Fruit fly (Drosophila melanogaster) whole organism, prepupa: ENCODE measurements around the gene Nepl19.

Experiments
- Blimp-1 ChIP-seq: fragments of 200-800 bp; sonication (Bioruptor generic); optimal IDR thresholded peaks from 3 replicates; lab custom pipeline; 2017; ENCODE audit warnings: missing biosample characterization, missing genetic modification characterization, mild to moderate bottlenecking, moderate library complexity, missing genetic modification reagents
- CG11762 ChIP-seq: fragments of 200-800 bp; sonication (Bioruptor generic); optimal IDR thresholded peaks from 3 replicates; lab custom pipeline; 2016; ENCODE audit warnings: missing biosample characterization, missing genetic modification characterization; ENCODE audit not compliant: insufficient read depth
- CG3919 ChIP-seq: fragments of 200-800 bp; sonication (Bioruptor generic); optimal IDR thresholded peaks from 3 replicates; lab custom pipeline; 2016; ENCODE audit warnings: missing biosample characterization, missing genetic modification characterization
- CG6163 ChIP-seq: fragments of 200-800 bp; sonication (Bioruptor generic); IDR thresholded peaks from 3 replicates; pipeline ENCODE4 v1.3.6; 2022; ENCODE audit warnings: missing biosample characterization, missing genetic modification characterization
- CG6276 ChIP-seq: fragments of 200-800 bp; sonication (Bioruptor generic); optimal IDR thresholded peaks from 2 replicates; lab custom pipeline; 2017; ENCODE audit warnings: missing biosample characterization, mild to moderate bottlenecking, missing genetic modification characterization
- CG9139 ChIP-seq: fragments of 200-800 bp; sonication (Bioruptor generic); optimal IDR thresholded peaks from 3 replicates; lab custom pipeline; 2017; ENCODE audit warnings: missing biosample characterization, mild to moderate bottlenecking, missing genetic modification characterization
- Hr39 ChIP-seq: fragments of 200-800 bp; sonication (Bioruptor generic); optimal IDR thresholded peaks from 2 replicates; lab custom pipeline; 2016; ENCODE audit warnings: missing biosample characterization, missing genetic modification characterization
- Sox102F ChIP-seq: fragments of 200-800 bp; sonication (Bioruptor generic); optimal IDR thresholded peaks from 2 replicates; lab custom pipeline; 2016; ENCODE audit warnings: missing biosample characterization, mild to moderate bottlenecking, missing genetic modification characterization
- cyc ChIP-seq: fragments of 200-800 bp; sonication (Bioruptor generic); optimal IDR thresholded peaks from 3 replicates; lab custom pipeline; 2016; ENCODE audit warnings: missing biosample characterization, missing genetic modification characterization
- eg ChIP-seq: fragments of 200-800 bp; sonication (Bioruptor generic); IDR thresholded peaks from 3 replicates; pipeline ENCODE4 v1.3.6; 2022; ENCODE audit warnings: missing biosample characterization, missing genetic modification characterization
- fd85E ChIP-seq: fragments of 200-800 bp; sonication (Bioruptor generic); optimal IDR thresholded peaks from 3 replicates; lab custom pipeline; 2016; ENCODE audit warnings: missing biosample characterization, missing genetic modification characterization
- vri ChIP-seq: fragments of 200-800 bp; sonication (Bioruptor generic); optimal IDR thresholded peaks from 3 replicates; lab custom pipeline; 2016; ENCODE audit warnings: missing biosample characterization, mild to moderate bottlenecking, missing genetic modification characterization

DNA sequence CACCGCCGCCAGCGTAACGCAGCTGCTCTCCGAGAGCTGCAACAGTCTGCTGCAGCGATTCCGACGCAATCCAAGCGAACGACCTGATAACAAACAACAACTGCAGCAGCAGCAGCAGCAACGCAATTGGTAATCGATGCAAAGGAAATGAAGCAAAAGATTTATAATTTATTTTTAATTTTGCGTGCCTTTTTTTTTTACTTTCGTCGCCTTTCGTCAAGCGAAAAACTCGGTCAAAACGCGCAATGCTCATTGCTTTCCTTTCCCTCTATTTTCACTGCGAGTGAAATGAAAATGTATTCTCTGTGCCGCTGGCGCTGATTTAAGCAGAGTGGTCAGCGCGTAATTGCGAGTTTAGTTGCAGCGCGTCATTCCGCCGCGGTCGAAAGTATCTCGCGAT is 33.1 kb upstream of the Nepl19 start:
- TF ChIP-seq vri (GFP tag; lab: Kevin White, UChicago), result no peak
- TF ChIP-seq CG9139 (GFP tag; lab: Kevin White, UChicago), result no peak
- TF ChIP-seq cyc, result no peak
- no peak for TF ChIP-seq CG11762 (GFP tag; lab: Kevin White, UChicago)
- TF ChIP-seq CG6163 (GFP tag; lab: Robert Waterston, UW), result peak; percentile 54; the same call in 2 of the 3 replicates
- no peak for TF ChIP-seq CG3919 (GFP tag; lab: Kevin White, UChicago)
- TF ChIP-seq Hr39 (GFP tag; lab: Kevin White, UChicago), result no peak
- 0 out of 3 replicates have a peak, but pooled peaks have one; percentile 20 for TF ChIP-seq eg (GFP tag; lab: Robert Waterston, UW)
- no peak for TF ChIP-seq fd85E
- no peak for TF ChIP-seq Blimp-1
- no peak for TF ChIP-seq Sox102F (GFP tag; lab: Kevin White, UChicago)
- peak; percentile 61 for TF ChIP-seq CG6276 (GFP tag; lab: Kevin White, UChicago)
